Fruit fly (Drosophila melanogaster): ENCODE data around the gene CG32793.

DNA sequence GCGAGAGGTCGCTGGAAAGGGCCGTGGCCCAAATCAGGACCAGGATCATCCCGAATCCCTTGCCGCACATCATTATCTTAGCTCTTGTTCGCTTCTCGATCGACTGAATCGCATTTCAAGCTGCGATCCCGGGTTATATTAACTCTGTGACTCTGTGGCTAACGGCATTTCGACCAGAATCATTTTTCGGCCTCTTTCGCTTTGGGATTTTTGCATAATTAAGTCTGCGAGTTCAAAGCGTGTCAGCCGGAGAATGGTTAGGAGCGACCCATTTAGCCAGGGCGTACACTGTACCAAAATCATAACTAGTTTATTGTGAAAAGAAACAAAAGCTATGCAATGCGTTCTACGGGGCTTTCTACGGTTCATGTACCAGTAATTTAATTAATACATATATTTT, 46.0 kb upstream of the CG32793 start, which contains the start of gene CG14418:
- TF ChIP-seq Dll (optimal IDR thresholded peaks at IDR 0.05) (no peak), psq (optimal IDR thresholded peaks at IDR 0.05) (no peak)

Data from whole organism.